Worm (Caenorhabditis elegans): ENCODE results near the gene ipla-5.
A peak's percentile ranks its signal among the peaks of the same experiment; 100 is the strongest.

The ipla-5 gene

ce11 chrIV:8761896-8762295 lies 46.8 kb downstream of the ipla-5 start, which contains the start of the genes F20C5.11 and klp-11:
Gene F20C5.11 (minus strand): TSS chrIV:8761996.
Gene klp-11 (minus strand): TSS chrIV:8762066.
- TF ChIP-seq nhr-43 (tag; optimal IDR thresholded peaks at IDR 0.05; ENCODE audit: poor library complexity, severe bottlenecking) (no peak), nhr-12 (tag; optimal IDR thresholded peaks at IDR 0.05) (no peak), elt-3 (tag; optimal IDR thresholded peaks at IDR 0.05) (no peak), lin-15B (tag; optimal IDR thresholded peaks at IDR 0.05) (no peak), fos-1 (tag; optimal IDR thresholded peaks at IDR 0.05) (no peak)

ce11 chrIV:8762471-8762870 lies 47.4 kb downstream of the ipla-5 start:
- TF ChIP-seq nhr-28 (tag; optimal IDR thresholded peaks at IDR 0.05), result no peak
- TF ChIP-seq elt-3 (tag; optimal IDR thresholded peaks at IDR 0.05), result no peak
- TF ChIP-seq snpc-4 (tag; optimal IDR thresholded peaks at IDR 0.05), result peak; percentile 52
- no peak for TF ChIP-seq egl-5 (tag; optimal IDR thresholded peaks at IDR 0.05)
- peak; percentile 82 for TF ChIP-seq nfya-1 (tag; optimal IDR thresholded peaks at IDR 0.05; ENCODE audit: insufficient read depth)
- no peak for TF ChIP-seq skn-1 (tag; optimal IDR thresholded peaks at IDR 0.05)
- no peak for TF ChIP-seq nhr-12 (tag; optimal IDR thresholded peaks at IDR 0.05)
- no peak for TF ChIP-seq nhr-43 (tag; optimal IDR thresholded peaks at IDR 0.05; ENCODE audit: poor library complexity, severe bottlenecking)
- TF ChIP-seq ama-1 (optimal IDR thresholded peaks at IDR 0.05), result no peak
- TF ChIP-seq lin-39 (tag; optimal IDR thresholded peaks at IDR 0.05), result peak; percentile 81
- no peak for TF ChIP-seq fkh-2 (tag; optimal IDR thresholded peaks at IDR 0.05)
- no peak for TF ChIP-seq lsy-12 (tag; optimal IDR thresholded peaks at IDR 0.05)
- peak; percentile 46 for TF ChIP-seq sea-2 (GFP tag; optimal IDR thresholded peaks at IDR 0.05)
- no peak for TF ChIP-seq jun-1 (tag; optimal IDR thresholded peaks at IDR 0.05)
- TF ChIP-seq R02D3.7 (tag; optimal IDR thresholded peaks at IDR 0.05), result no peak
- TF ChIP-seq fkh-10 (GFP tag; optimal IDR thresholded peaks at IDR 0.05), result peak; percentile 48
- peak; percentile 69 for TF ChIP-seq ceh-28 (tag; optimal IDR thresholded peaks at IDR 0.05)
- peak; percentile 28 for TF ChIP-seq hmg-11 (tag; optimal IDR thresholded peaks at IDR 0.05)
- TF ChIP-seq nhr-25 (tag; optimal IDR thresholded peaks at IDR 0.05), result no peak
- TF ChIP-seq mml-1 (tag; optimal IDR thresholded peaks at IDR 0.05), result no peak
- no peak for TF ChIP-seq nhr-11 (tag; optimal IDR thresholded peaks at IDR 0.05)
- TF ChIP-seq fos-1 (tag; optimal IDR thresholded peaks at IDR 0.05), result no peak
- peak; percentile 37 for TF ChIP-seq lin-15B (tag; optimal IDR thresholded peaks at IDR 0.05)

- TF ChIP-seq R02D3.7 (tag; optimal IDR thresholded peaks at IDR 0.05) (no peak), nhr-11 (tag; optimal IDR thresholded peaks at IDR 0.05) (no peak), hmg-11 (tag; optimal IDR thresholded peaks at IDR 0.05) (no peak), pha-4 (tag; optimal IDR thresholded peaks at IDR 0.05) (peak; percentile 84)
Observed at ce11 chrIV:8764567-8764966, 49.5 kb downstream of the ipla-5 start, which contains the start of gene cdc-50.B. Gene cdc-50.B (plus strand): TSS chrIV:8764867.
